Fruit fly (Drosophila melanogaster) whole organism, embryonic: ENCODE measurements around the gene bys.

Experiments used
- CG10431 ChIP-seq: fragments of 200-800 bp; sonication (Bioruptor generic); optimal IDR thresholded peaks from 3 replicates; lab custom pipeline; 2018; ENCODE audit warnings: missing biosample characterization, mild to moderate bottlenecking, missing genetic modification characterization
- CG10979 ChIP-seq: fragments of 200-800 bp; sonication (Bioruptor generic); optimal IDR thresholded peaks from 2 replicates; lab custom pipeline; 2018; ENCODE audit warnings: missing biosample characterization, mild to moderate bottlenecking, missing genetic modification characterization, moderate library complexity
- CG11695 ChIP-seq: fragments of 200-800 bp; sonication (Bioruptor generic); IDR thresholded peaks from 3 replicates; pipeline ENCODE4 v1.3.6; 2022; ENCODE audit warnings: missing biosample characterization, missing genetic modification characterization
- CG12071 ChIP-seq: fragments of 200-800 bp; sonication (Bioruptor generic); optimal IDR thresholded peaks from 3 replicates; lab custom pipeline; 2018; ENCODE audit warnings: missing biosample characterization, mild to moderate bottlenecking, missing genetic modification characterization
- CG13123 ChIP-seq: fragments of 200-800 bp; sonication (Bioruptor generic); optimal IDR thresholded peaks from 2 replicates; lab custom pipeline; 2016; ENCODE audit warnings: missing biosample characterization, missing genetic modification characterization
- CG1529 ChIP-seq: fragments of 200-800 bp; sonication (Bioruptor generic); optimal IDR thresholded peaks from 3 replicates; lab custom pipeline; 2018; ENCODE audit warnings: missing biosample characterization, missing genetic modification characterization
- CG15514 ChIP-seq: fragments of 200-800 bp; sonication (Bioruptor generic); optimal IDR thresholded peaks from 3 replicates; lab custom pipeline; 2017; ENCODE audit warnings: missing biosample characterization, missing genetic modification characterization, mild to moderate bottlenecking, moderate library complexity, missing genetic modification reagents
- CG18619 ChIP-seq: fragments of 200-800 bp; sonication (Bioruptor generic); optimal IDR thresholded peaks from 3 replicates; lab custom pipeline; 2017; ENCODE audit warnings: missing biosample characterization, mild to moderate bottlenecking, missing genetic modification characterization
- CG18764 ChIP-seq: fragments of 200-800 bp; sonication (Bioruptor generic); optimal IDR thresholded peaks from 3 replicates; lab custom pipeline; 2016; ENCODE audit warnings: missing biosample characterization, missing genetic modification characterization
- CG31365 ChIP-seq: fragments of 200-800 bp; sonication (Bioruptor generic); optimal IDR thresholded peaks from 2 replicates; lab custom pipeline; 2018; ENCODE audit warnings: missing biosample characterization, mild to moderate bottlenecking, missing genetic modification characterization
- CG32532 ChIP-seq: fragments of 200-800 bp; sonication (Bioruptor generic); IDR thresholded peaks from 2 replicates; pipeline ENCODE4 v1.3.6; 2022; ENCODE audit warnings: missing biosample characterization, missing genetic modification characterization
- CG7786 ChIP-seq: fragments of 200-800 bp; sonication (Bioruptor generic); optimal IDR thresholded peaks from 2 replicates; lab custom pipeline; 2016; ENCODE audit warnings: missing biosample characterization, missing genetic modification characterization
- CG8359 ChIP-seq: fragments of 200-800 bp; sonication (Bioruptor generic); optimal IDR thresholded peaks from 2 replicates; lab custom pipeline; 2017; ENCODE audit warnings: missing biosample characterization, mild to moderate bottlenecking, missing genetic modification characterization, borderline replicate concordance
- CG9727 ChIP-seq: fragments of 200-800 bp; sonication (Bioruptor generic); optimal IDR thresholded peaks from 3 replicates; lab custom pipeline; 2017; ENCODE audit warnings: missing biosample characterization, mild to moderate bottlenecking, missing genetic modification characterization
- Dad ChIP-seq: fragments of 200-800 bp; sonication (Bioruptor generic); optimal IDR thresholded peaks from 3 replicates; lab custom pipeline; 2016; ENCODE audit warnings: missing biosample characterization, missing genetic modification characterization
- ERR ChIP-seq: fragments of 200-800 bp; sonication (Bioruptor generic); optimal IDR thresholded peaks from 2 replicates; lab custom pipeline; 2016; ENCODE audit warnings: missing biosample characterization, missing genetic modification characterization
- Hmr ChIP-seq: fragments of 200-800 bp; sonication (Bioruptor generic); optimal IDR thresholded peaks from 3 replicates; lab custom pipeline; 2017; ENCODE audit warnings: mild to moderate bottlenecking, missing biosample characterization, missing genetic modification reagents, missing genetic modification characterization
- Hr39 ChIP-seq: fragments of >200 bp; optimal IDR thresholded peaks from 2 replicates; lab custom pipeline; 2017
- Myb ChIP-seq: fragments of 200-800 bp; sonication (Bioruptor generic); optimal IDR thresholded peaks from 2 replicates; lab custom pipeline; 2016; ENCODE audit warnings: missing biosample characterization, missing genetic modification characterization
- Opbp ChIP-seq: fragments of 200-800 bp; sonication (Bioruptor generic); IDR thresholded peaks from 3 replicates; pipeline ENCODE4 v1.3.6; 2022; ENCODE audit warnings: missing biosample characterization, missing genetic modification characterization; ENCODE audit not compliant: partially characterized antibody
- PHDP ChIP-seq: fragments of 200-800 bp; sonication (Bioruptor generic); optimal IDR thresholded peaks from 3 replicates; lab custom pipeline; 2018; ENCODE audit warnings: missing biosample characterization, mild to moderate bottlenecking, missing genetic modification characterization, moderate library complexity
- Rx ChIP-seq: fragments of 200-800 bp; sonication (Bioruptor generic); IDR thresholded peaks from 2 replicates; pipeline ENCODE4 v1.3.6; 2022; ENCODE audit warnings: missing biosample characterization, missing genetic modification characterization
- Sox102F ChIP-seq: fragments of 200-800 bp; sonication (Bioruptor generic); optimal IDR thresholded peaks from 2 replicates; lab custom pipeline; 2018; ENCODE audit warnings: missing biosample characterization, mild to moderate bottlenecking, missing genetic modification characterization, moderate library complexity
- Stat92E ChIP-seq, 3 experiments: fragments of >200 bp in 2 of 3; fragments of 200-800 bp in 1 of 3; sonication (Bioruptor generic) in 1 of 3; optimal IDR thresholded peaks; 2 replicates each; lab custom pipeline; 2017 to 2019; ENCODE audit warnings: missing biosample characterization in 3 of 3, missing genetic modification characterization in 3 of 3, mild to moderate bottlenecking in 1 of 3, moderate library complexity in 1 of 3
- Trl ChIP-seq, 3 experiments: fragments of >200 bp in 2 of 3; fragments of 200-800 bp in 1 of 3; sonication (Bioruptor generic) in 1 of 3; optimal IDR thresholded peaks; 2 replicates in 1 of 3; 3 replicates in 2 of 3; lab custom pipeline; 2016 to 2017; ENCODE audit warnings: missing biosample characterization in 1 of 3, missing genetic modification characterization in 1 of 3
- Usf ChIP-seq: fragments of 200-800 bp; sonication (Bioruptor generic); optimal IDR thresholded peaks from 2 replicates; lab custom pipeline; 2017; ENCODE audit warnings: missing genotype, missing biosample characterization, missing genetic modification characterization
- al ChIP-seq: fragments of 200-800 bp; sonication (Bioruptor generic); IDR thresholded peaks from 2 replicates; pipeline ENCODE4 v1.3.6; 2022; ENCODE audit warnings: missing biosample characterization, missing genetic modification characterization
- amos ChIP-seq: fragments of 200-800 bp; sonication (Bioruptor generic); IDR thresholded peaks from 2 replicates; pipeline ENCODE4 v1.3.6; 2022; ENCODE audit warnings: missing biosample characterization, missing genetic modification characterization; ENCODE audit not compliant: partially characterized antibody
- cg ChIP-seq: fragments of 200-800 bp; sonication (Bioruptor generic); optimal IDR thresholded peaks from 3 replicates; lab custom pipeline; 2019; ENCODE audit warnings: missing biosample characterization, mild to moderate bottlenecking, missing genetic modification characterization, moderate library complexity
- dan ChIP-seq: fragments of 200-800 bp; sonication (Bioruptor generic); IDR thresholded peaks from 2 replicates; pipeline ENCODE4 v1.3.6; 2022; ENCODE audit warnings: missing biosample characterization, missing genetic modification characterization
- dmrt11E ChIP-seq: fragments of 200-800 bp; sonication (Bioruptor generic); optimal IDR thresholded peaks from 3 replicates; lab custom pipeline; 2018; ENCODE audit warnings: missing biosample characterization, mild to moderate bottlenecking, missing genetic modification characterization, moderate library complexity
- emc ChIP-seq: fragments of 200-800 bp; sonication (Bioruptor generic); optimal IDR thresholded peaks from 2 replicates; lab custom pipeline; 2016; ENCODE audit warnings: missing biosample characterization, missing genetic modification characterization
- esg ChIP-seq: fragments of 200-800 bp; sonication (Bioruptor generic); conservative IDR thresholded peaks from 2 replicates; pipeline ENCODE4 v1.3.6; 2022; ENCODE audit warnings: missing biosample characterization, missing genetic modification characterization
- eve ChIP-seq, 2 experiments: fragments of >200 bp; optimal IDR thresholded peaks; 2 replicates each; lab custom pipeline; 2017; ENCODE audit warnings: missing biosample characterization in 2 of 2, missing genetic modification characterization in 2 of 2
- ewg ChIP-seq: fragments of 200-800 bp; sonication (Bioruptor generic); optimal IDR thresholded peaks from 3 replicates; lab custom pipeline; 2017; ENCODE audit warnings: mild to moderate bottlenecking, missing biosample characterization, missing genetic modification reagents, missing genetic modification characterization
- ftz-f1 ChIP-seq: fragments of 200-800 bp; sonication (Bioruptor generic); optimal IDR thresholded peaks from 2 replicates; lab custom pipeline; 2016; ENCODE audit warnings: missing biosample characterization, missing genetic modification characterization
- lab ChIP-seq: fragments of 200-800 bp; sonication (Bioruptor generic); optimal IDR thresholded peaks from 3 replicates; lab custom pipeline; 2017; ENCODE audit warnings: missing biosample characterization, missing genetic modification characterization, mild to moderate bottlenecking, moderate library complexity, missing genetic modification reagents
- lola ChIP-seq, 3 experiments: fragments of >200 bp in 2 of 3; fragments of 200-800 bp in 1 of 3; sonication (Bioruptor generic) in 1 of 3; optimal IDR thresholded peaks; 2 replicates each; lab custom pipeline; 2017 to 2019; ENCODE audit warnings: missing biosample characterization in 3 of 3, missing genetic modification characterization in 3 of 3, mild to moderate bottlenecking in 1 of 3, moderate library complexity in 1 of 3
- mam ChIP-seq: fragments of 200-800 bp; sonication (Bioruptor generic); optimal IDR thresholded peaks from 3 replicates; lab custom pipeline; 2016; ENCODE audit warnings: missing biosample characterization, missing genetic modification characterization
- oc ChIP-seq: fragments of 200-800 bp; sonication (Bioruptor generic); optimal IDR thresholded peaks from 2 replicates; lab custom pipeline; 2018; ENCODE audit warnings: missing biosample characterization, mild to moderate bottlenecking, missing genetic modification characterization, moderate library complexity
- p53 ChIP-seq: fragments of 200-800 bp; sonication (Bioruptor generic); optimal IDR thresholded peaks from 2 replicates; lab custom pipeline; 2016; ENCODE audit warnings: missing biosample characterization, missing genetic modification characterization
- pho ChIP-seq: fragments of 200-800 bp; sonication (Bioruptor generic); optimal IDR thresholded peaks from 2 replicates; lab custom pipeline; 2016; ENCODE audit warnings: missing biosample characterization, missing genetic modification characterization
- pum ChIP-seq: fragments of 200-800 bp; sonication (Bioruptor generic); optimal IDR thresholded peaks from 2 replicates; lab custom pipeline; 2016; ENCODE audit warnings: missing biosample characterization, missing genetic modification characterization
- pzg ChIP-seq: fragments of 200-800 bp; sonication (Bioruptor generic); optimal IDR thresholded peaks from 3 replicates; lab custom pipeline; 2018; ENCODE audit warnings: missing biosample characterization, mild to moderate bottlenecking, missing genetic modification characterization, moderate library complexity
- sim ChIP-seq: fragments of 200-800 bp; sonication (Bioruptor generic); IDR thresholded peaks from 2 replicates; pipeline ENCODE4 v1.3.6; 2022; ENCODE audit warnings: missing biosample characterization, missing genetic modification characterization
- slp2 ChIP-seq: fragments of 200-800 bp; sonication (Bioruptor generic); optimal IDR thresholded peaks from 2 replicates; lab custom pipeline; 2016; ENCODE audit warnings: missing biosample characterization, missing genetic modification characterization
- trh ChIP-seq: fragments of 200-800 bp; sonication (Bioruptor generic); optimal IDR thresholded peaks from 2 replicates; lab custom pipeline; 2016; ENCODE audit warnings: missing biosample characterization, missing genetic modification characterization
- unc-4 ChIP-seq: fragments of 200-800 bp; sonication (Bioruptor generic); IDR thresholded peaks from 2 replicates; pipeline ENCODE4 v1.3.6; 2022; ENCODE audit warnings: missing biosample characterization, missing genetic modification characterization; ENCODE audit not compliant: partially characterized antibody
- vfl ChIP-seq: fragments of 200-800 bp; sonication (Bioruptor generic); optimal IDR thresholded peaks from 2 replicates; lab custom pipeline; 2016; ENCODE audit warnings: missing biosample characterization, missing genetic modification characterization
- zfh2 ChIP-seq: fragments of 200-800 bp; sonication (Bioruptor generic); optimal IDR thresholded peaks from 2 replicates; lab custom pipeline; 2016; ENCODE audit warnings: missing biosample characterization, missing genetic modification characterization

Gene bys

DNA sequence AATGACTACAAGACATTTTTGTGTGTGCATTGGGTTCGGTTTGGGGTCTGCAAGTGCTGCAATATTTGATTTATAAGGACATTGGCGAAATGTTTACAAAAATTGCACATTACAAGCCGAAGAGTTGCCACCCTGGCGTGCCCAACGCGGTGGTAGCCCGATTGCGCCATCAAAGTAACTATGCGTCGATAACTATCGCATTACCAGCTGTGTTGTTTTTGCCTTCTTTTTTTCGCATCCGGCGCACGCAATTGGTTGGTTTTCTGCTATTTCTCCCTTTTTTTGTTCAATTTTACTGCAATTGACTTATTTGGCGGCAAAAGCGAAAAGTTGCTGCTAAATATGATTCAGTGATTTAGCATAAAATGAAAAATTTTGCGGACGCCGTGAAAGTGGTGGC, 33.0 kb downstream of the bys start, which contains the start of gene RpS14b (continued):
- TF ChIP-seq al (GFP tag; lab: Robert Waterston, UW) (peak; percentile 38; the same call in 1 of the 2 replicates), Trl (optimal IDR thresholded peaks at IDR 0.05; lab: Kevin White, UChicago) (no peak), Trl (GFP tag; optimal IDR thresholded peaks at IDR 0.05; lab: Kevin White, UChicago) (peak; percentile 69), Hmr (GFP tag; lab: Kevin White, UChicago) (peak; percentile 85), dmrt11E (peak; percentile 44), CG12071 (GFP tag; lab: Kevin White, UChicago) (peak; percentile 42), mam (GFP tag; lab: Kevin White, UChicago) (peak; percentile 47), CG11695 (GFP tag; lab: Robert Waterston, UW) (no peak), ftz-f1 (GFP tag; lab: Kevin White, UChicago) (no peak), ERR (peak; percentile 19), dan (GFP tag; lab: Robert Waterston, UW) (no peak), CG18619 (GFP tag; lab: Kevin White, UChicago) (peak; percentile 57), ewg (GFP tag; lab: Kevin White, UChicago) (peak; percentile 59), Hr39 (no peak), amos (GFP tag; lab: Robert Waterston, UW) (peak; percentile 83), CG7786 (peak; percentile 32), Sox102F (no peak), eve (GFP tag; optimal IDR thresholded peaks at IDR 0.05; lab: Kevin White, UChicago) (no peak), Opbp (GFP tag; lab: Robert Waterston, UW) (peak; percentile 78), unc-4 (GFP tag; lab: Robert Waterston, UW) (peak; percentile 79), Usf (GFP tag; lab: Kevin White, UChicago) (no peak), slp2 (GFP tag; lab: Kevin White, UChicago) (peak; percentile 6), CG18764 (GFP tag; lab: Kevin White, UChicago) (peak; percentile 31), cg (GFP tag; lab: Kevin White, UChicago) (peak; percentile 10), Stat92E (GFP tag; optimal IDR thresholded peaks at IDR 0.05; lab: Kevin White, UChicago) (no peak), CG32532 (GFP tag; lab: Robert Waterston, UW) (peak; percentile 83), CG15514 (peak; percentile 79), pzg (GFP tag; lab: Kevin White, UChicago) (peak; percentile 77), Rx (GFP tag; lab: Robert Waterston, UW) (peak; percentile 67), vfl (GFP tag; lab: Kevin White, UChicago) (peak; percentile 35), emc (GFP tag; lab: Kevin White, UChicago) (peak; percentile 27), p53 (GFP tag; lab: Kevin White, UChicago) (peak; percentile 23), pho (GFP tag; lab: Kevin White, UChicago) (peak; percentile 53), Dad (GFP tag; lab: Kevin White, UChicago) (peak; percentile 45), CG31365 (tag; lab: Kevin White, UChicago) (peak; percentile 41), esg (GFP tag; lab: Robert Waterston, UW) (0 out of 2 replicates have a peak, but pooled peaks have one; percentile 5), zfh2 (GFP tag; lab: Kevin White, UChicago) (peak; percentile 60), trh (no peak), lola (GFP tag; optimal IDR thresholded peaks at IDR 0.05; lab: Kevin White, UChicago) (no peak), PHDP (tag; lab: Kevin White, UChicago) (peak; percentile 51), pum (GFP tag; lab: Kevin White, UChicago) (peak; percentile 3), CG1529 (GFP tag; lab: Kevin White, UChicago) (no peak), CG8359 (GFP tag; lab: Kevin White, UChicago) (no peak), CG9727 (GFP tag; lab: Kevin White, UChicago) (peak; percentile 74), oc (no peak), Myb (peak; percentile 48), CG10431 (GFP tag; lab: Kevin White, UChicago) (peak; percentile 39), lab (GFP tag; lab: Kevin White, UChicago) (peak; percentile 87), sim (GFP tag; lab: Robert Waterston, UW) (peak; percentile 42; the same call in 1 of the 2 replicates), CG13123 (no peak), CG10979 (tag; lab: Kevin White, UChicago) (peak; percentile 25)
